Worm (Caenorhabditis elegans) whole organism, late embryonic: ENCODE measurements around the gene mab-5.
A peak's percentile ranks its signal among the peaks of the same experiment; 100 is the strongest.

ENCODE experiments used
- C08G9.2 ChIP-seq: sonication (generic microtip); optimal IDR thresholded peaks from 2 replicates; lab custom pipeline; 2016; ENCODE audit warnings: mild to moderate bottlenecking, missing genetic modification characterization, moderate library complexity, missing compliant biosample characterization
- ceh-24 ChIP-seq: sonication (generic microtip); optimal IDR thresholded peaks from 2 replicates; lab custom pipeline; 2016; ENCODE audit warnings: mild to moderate bottlenecking, missing genetic modification characterization, missing compliant biosample characterization
- ceh-48 ChIP-seq: sonication (generic microtip); optimal IDR thresholded peaks from 2 replicates; lab custom pipeline; 2016; ENCODE audit warnings: missing genetic modification characterization, inconsistent platforms, missing compliant biosample characterization
- dve-1 ChIP-seq: sonication (generic microtip); optimal IDR thresholded peaks from 2 replicates; lab custom pipeline; 2017; ENCODE audit warnings: antibody characterized with exemption, mild to moderate bottlenecking, missing genetic modification characterization, missing compliant biosample characterization
- elt-2 ChIP-seq: sonication (generic microtip); optimal IDR thresholded peaks from 2 replicates; lab custom pipeline; 2016; ENCODE audit warnings: missing genetic modification reagents, missing genetic modification characterization, missing compliant biosample characterization
- fax-1 ChIP-seq: sonication (generic microtip); optimal IDR thresholded peaks from 2 replicates; lab custom pipeline; 2016; ENCODE audit warnings: missing genotype, missing genetic modification characterization, missing compliant biosample characterization
- hlh-6 ChIP-seq: sonication (generic microtip); optimal IDR thresholded peaks from 2 replicates; lab custom pipeline; 2016; ENCODE audit warnings: missing genotype, missing genetic modification characterization, missing compliant biosample characterization
- pax-1 ChIP-seq: fragments of 150-350 bp; optimal IDR thresholded peaks from 2 replicates; lab custom pipeline; 2014; ENCODE audit warnings: missing biosample characterization, missing genetic modification characterization
- pha-4 ChIP-seq: fragments of 150-350 bp; optimal IDR thresholded peaks from 2 replicates; lab custom pipeline; 2018; ENCODE audit warnings: missing biosample characterization, missing genetic modification reagents, missing genetic modification characterization
- rnt-1 ChIP-seq: sonication (generic microtip); optimal IDR thresholded peaks from 2 replicates; lab custom pipeline; 2016; ENCODE audit warnings: missing genetic modification characterization, missing compliant biosample characterization
- tbx-2 ChIP-seq: sonication (generic microtip); optimal IDR thresholded peaks from 2 replicates; lab custom pipeline; 2016; ENCODE audit warnings: missing genetic modification characterization, missing compliant biosample characterization
- ttx-3 ChIP-seq: sonication (generic microtip); optimal IDR thresholded peaks from 2 replicates; lab custom pipeline; 2016; ENCODE audit warnings: missing genetic modification reagents, missing genetic modification characterization, missing compliant biosample characterization
- unc-55 ChIP-seq: sonication (generic microtip); optimal IDR thresholded peaks from 2 replicates; lab custom pipeline; 2017; ENCODE audit warnings: missing biosample characterization, missing genetic modification reagents, missing genetic modification characterization
- unc-86 ChIP-seq: sonication (generic microtip); optimal IDR thresholded peaks from 2 replicates; lab custom pipeline; 2016; ENCODE audit warnings: missing genetic modification characterization, missing compliant biosample characterization

- TF ChIP-seq rnt-1 (tag; lab: Kevin White, UChicago) (no peak), fax-1 (no peak), tbx-2 (tag; lab: Kevin White, UChicago) (no peak), pax-1 (tag; lab: Kevin White, UChicago) (no peak), hlh-6 (no peak), unc-86 (tag; lab: Kevin White, UChicago) (no peak), dve-1 (no peak), elt-2 (tag; lab: Kevin White, UChicago) (peak; percentile 25), ceh-24 (no peak), unc-55 (no peak), pha-4 (tag; lab: Kevin White, UChicago) (no peak), C08G9.2 (tag; lab: Kevin White, UChicago) (no peak), ceh-48 (no peak), ttx-3 (tag; lab: Kevin White, UChicago) (no peak)
Observed at ce11 chrIII:7758562-7758961, 24.7 kb downstream of the mab-5 start, which contains the start of gene pcp-1.
